Fruit fly (Drosophila melanogaster) whole organism, embryonic: ENCODE measurements around the gene stumps.
A peak's percentile ranks its signal among the peaks of the same experiment; 100 is the strongest.

Experiments used
- Atf6 ChIP-seq: fragments of 200-800 bp; sonication (Bioruptor generic); IDR thresholded peaks from 2 replicates; pipeline ENCODE4 v1.3.6; 2022; ENCODE audit warnings: missing biosample characterization, missing genetic modification characterization
- BEAF-32 ChIP-seq: fragments of 200-800 bp; sonication (Bioruptor generic); optimal IDR thresholded peaks from 3 replicates; lab custom pipeline; 2017; ENCODE audit warnings: missing biosample characterization, missing genetic modification characterization, mild to moderate bottlenecking, moderate library complexity, missing genetic modification reagents
- C15 ChIP-seq: fragments of 200-800 bp; sonication (Bioruptor generic); IDR thresholded peaks from 3 replicates; pipeline ENCODE4 v1.3.6; 2022; ENCODE audit warnings: missing biosample characterization, missing genetic modification characterization
- CG11247 ChIP-seq: fragments of 200-800 bp; sonication (Bioruptor generic); IDR thresholded peaks from 2 replicates; pipeline ENCODE4 v1.3.6; 2022; ENCODE audit warnings: missing biosample characterization, missing genetic modification characterization
- CG13624 ChIP-seq: fragments of 200-800 bp; sonication (Bioruptor generic); optimal IDR thresholded peaks from 2 replicates; lab custom pipeline; 2016; ENCODE audit warnings: missing biosample characterization, missing genetic modification characterization
- CG13775 ChIP-seq: fragments of 200-800 bp; sonication (Bioruptor generic); optimal IDR thresholded peaks from 3 replicates; lab custom pipeline; 2017; ENCODE audit warnings: missing biosample characterization, mild to moderate bottlenecking, missing genetic modification characterization
- CG14710 ChIP-seq: fragments of 200-800 bp; sonication (Bioruptor generic); optimal IDR thresholded peaks from 3 replicates; lab custom pipeline; 2019; ENCODE audit warnings: missing biosample characterization, mild to moderate bottlenecking, missing genetic modification characterization, moderate library complexity
- CG15011 ChIP-seq: fragments of 200-800 bp; sonication (Bioruptor generic); optimal IDR thresholded peaks from 3 replicates; lab custom pipeline; 2018; ENCODE audit warnings: missing biosample characterization, mild to moderate bottlenecking, missing genetic modification characterization
- CG16779 ChIP-seq: fragments of 200-800 bp; sonication (Bioruptor generic); IDR thresholded peaks from 2 replicates; pipeline ENCODE4 v1.3.6; 2022; ENCODE audit warnings: missing biosample characterization, missing genetic modification characterization
- CG16813 ChIP-seq: fragments of 200-800 bp; sonication (Bioruptor generic); IDR thresholded peaks from 3 replicates; pipeline ENCODE4 v1.3.6; 2022; ENCODE audit warnings: missing biosample characterization, missing genetic modification characterization; ENCODE audit not compliant: partially characterized antibody
- CG17361 ChIP-seq: fragments of 200-800 bp; sonication (Bioruptor generic); IDR thresholded peaks from 3 replicates; pipeline ENCODE4 v1.3.6; 2022; ENCODE audit warnings: missing biosample characterization, missing genetic modification characterization
- CG18619 ChIP-seq: fragments of 200-800 bp; sonication (Bioruptor generic); optimal IDR thresholded peaks from 3 replicates; lab custom pipeline; 2017; ENCODE audit warnings: missing biosample characterization, mild to moderate bottlenecking, missing genetic modification characterization
- CG2116 ChIP-seq: fragments of 200-800 bp; sonication (Bioruptor generic); optimal IDR thresholded peaks from 3 replicates; lab custom pipeline; 2018; ENCODE audit warnings: missing biosample characterization, mild to moderate bottlenecking, missing genetic modification characterization
- CG30020 ChIP-seq: fragments of 200-800 bp; optimal IDR thresholded peaks from 2 replicates; lab custom pipeline; 2019; ENCODE audit warnings: missing biosample characterization, mild to moderate bottlenecking, missing genetic modification characterization, moderate library complexity
- CG34224 ChIP-seq: fragments of 200-800 bp; sonication (Bioruptor generic); IDR thresholded peaks from 3 replicates; pipeline ENCODE4 v1.3.6; 2022; ENCODE audit warnings: missing biosample characterization, missing genetic modification characterization; ENCODE audit not compliant: partially characterized antibody
- CG42726 ChIP-seq: fragments of 200-800 bp; sonication (Bioruptor generic); IDR thresholded peaks from 2 replicates; pipeline ENCODE4 v1.3.6; 2022; ENCODE audit warnings: missing biosample characterization, missing genetic modification characterization; ENCODE audit not compliant: partially characterized antibody
- CG8478 ChIP-seq: fragments of >200 bp; optimal IDR thresholded peaks from 2 replicates; lab custom pipeline; 2018
- CHES-1-like ChIP-seq: fragments of 200-800 bp; sonication (Bioruptor generic); optimal IDR thresholded peaks from 2 replicates; lab custom pipeline; 2016; ENCODE audit warnings: missing biosample characterization, missing genetic modification characterization
- CTCF ChIP-seq: fragments of 200-800 bp; sonication (Bioruptor generic); optimal IDR thresholded peaks from 2 replicates; lab custom pipeline; 2017; ENCODE audit warnings: missing biosample characterization, mild to moderate bottlenecking, missing genetic modification characterization, moderate library complexity
- CoRest ChIP-seq: fragments of 200-800 bp; sonication (Bioruptor generic); optimal IDR thresholded peaks from 3 replicates; lab custom pipeline; 2018; ENCODE audit warnings: missing biosample characterization, mild to moderate bottlenecking, missing genetic modification characterization, moderate library complexity
- D19A ChIP-seq: fragments of 200-800 bp; optimal IDR thresholded peaks from 3 replicates; lab custom pipeline; 2019; ENCODE audit warnings: missing biosample characterization, mild to moderate bottlenecking, missing genetic modification characterization, moderate library complexity
- Dad ChIP-seq: fragments of 200-800 bp; sonication (Bioruptor generic); optimal IDR thresholded peaks from 3 replicates; lab custom pipeline; 2016; ENCODE audit warnings: missing biosample characterization, missing genetic modification characterization
- Dbx ChIP-seq: fragments of 200-800 bp; sonication (Bioruptor generic); IDR thresholded peaks from 3 replicates; pipeline ENCODE4 v1.3.6; 2022; ENCODE audit warnings: missing biosample characterization, missing genetic modification characterization
- Dref ChIP-seq: fragments of 200-800 bp; sonication (Bioruptor generic); IDR thresholded peaks from 2 replicates; pipeline ENCODE4 v1.3.6; 2022; ENCODE audit warnings: missing biosample characterization, missing genetic modification characterization
- Ets65A ChIP-seq: fragments of 200-800 bp; sonication (Bioruptor generic); peaks from one replicate; lab custom pipeline; 2016; ENCODE audit warnings: missing biosample characterization, missing genetic modification characterization
- HLH3B ChIP-seq: fragments of 200-800 bp; sonication (Bioruptor generic); IDR thresholded peaks from 2 replicates; pipeline ENCODE4 v1.3.6; 2022; ENCODE audit warnings: missing biosample characterization, missing genetic modification characterization
- HmgZ ChIP-seq: fragments of 200-800 bp; sonication (Bioruptor generic); optimal IDR thresholded peaks from 2 replicates; lab custom pipeline; 2018; ENCODE audit warnings: missing biosample characterization, mild to moderate bottlenecking, missing genetic modification characterization
- Hsf ChIP-seq: fragments of 200-800 bp; sonication (Bioruptor generic); optimal IDR thresholded peaks from 3 replicates; lab custom pipeline; 2016; ENCODE audit warnings: missing biosample characterization, missing genetic modification characterization
- Spps ChIP-seq: fragments of 200-800 bp; sonication (Bioruptor generic); optimal IDR thresholded peaks from 2 replicates; lab custom pipeline; 2018; ENCODE audit warnings: missing biosample characterization, mild to moderate bottlenecking, missing genetic modification characterization
- amos ChIP-seq: fragments of 200-800 bp; sonication (Bioruptor generic); IDR thresholded peaks from 2 replicates; pipeline ENCODE4 v1.3.6; 2022; ENCODE audit warnings: missing biosample characterization, missing genetic modification characterization; ENCODE audit not compliant: partially characterized antibody
- bigmax ChIP-seq: fragments of 200-800 bp; sonication (Bioruptor generic); optimal IDR thresholded peaks from 2 replicates; lab custom pipeline; 2018; ENCODE audit warnings: missing biosample characterization, mild to moderate bottlenecking, missing genetic modification characterization
- cg ChIP-seq: fragments of 200-800 bp; sonication (Bioruptor generic); optimal IDR thresholded peaks from 3 replicates; lab custom pipeline; 2019; ENCODE audit warnings: missing biosample characterization, mild to moderate bottlenecking, missing genetic modification characterization, moderate library complexity
- croc ChIP-seq: fragments of 200-800 bp; sonication (Bioruptor generic); conservative IDR thresholded peaks from 3 replicates; pipeline ENCODE4 v1.3.6; 2022; ENCODE audit warnings: missing biosample characterization, missing genetic modification characterization
- danr ChIP-seq: fragments of 200-800 bp; sonication (Bioruptor generic); IDR thresholded peaks from 2 replicates; pipeline ENCODE4 v1.3.6; 2022; ENCODE audit warnings: missing biosample characterization, missing genetic modification characterization
- ham ChIP-seq: fragments of 200-800 bp; sonication (Bioruptor generic); IDR thresholded peaks from 2 replicates; pipeline ENCODE4 v1.3.6; 2022; ENCODE audit warnings: missing biosample characterization, missing genetic modification characterization
- insv ChIP-seq, 2 experiments: fragments of 200-800 bp; sonication (Bioruptor generic); optimal IDR thresholded peaks; 3 replicates each; lab custom pipeline; 2016 to 2018; ENCODE audit warnings: missing biosample characterization in 2 of 2, missing genetic modification characterization in 2 of 2
- knrl ChIP-seq: fragments of 200-800 bp; sonication (Bioruptor generic); IDR thresholded peaks from 3 replicates; pipeline ENCODE4 v1.3.6; 2022; ENCODE audit warnings: missing biosample characterization, missing genetic modification characterization; ENCODE audit not compliant: partially characterized antibody
- lbe ChIP-seq: fragments of 200-800 bp; sonication (Bioruptor generic); optimal IDR thresholded peaks from 2 replicates; lab custom pipeline; 2016; ENCODE audit warnings: missing biosample characterization, mild to moderate bottlenecking, missing genetic modification characterization
- lov ChIP-seq, 2 experiments: fragments of 200-800 bp in 1 of 2; fragments of >200 bp in 1 of 2; sonication (Bioruptor generic) in 1 of 2; IDR thresholded peaks in 1 of 2; optimal IDR thresholded peaks in 1 of 2; 2 replicates in 1 of 2; 3 replicates in 1 of 2; pipeline versions ENCODE4 v1.3.6 to Lab custom; 2017 to 2022; ENCODE audit warnings: missing biosample characterization in 1 of 2, missing genetic modification characterization in 1 of 2
- psq ChIP-seq: fragments of 200-800 bp; sonication (Bioruptor generic); optimal IDR thresholded peaks from 2 replicates; lab custom pipeline; 2017; ENCODE audit warnings: missing biosample characterization, missing genetic modification characterization
- pum ChIP-seq: fragments of 200-800 bp; sonication (Bioruptor generic); optimal IDR thresholded peaks from 2 replicates; lab custom pipeline; 2016; ENCODE audit warnings: missing biosample characterization, missing genetic modification characterization
- row ChIP-seq: fragments of 200-800 bp; sonication (Bioruptor generic); IDR thresholded peaks from 3 replicates; pipeline ENCODE4 v1.3.6; 2022; ENCODE audit warnings: missing biosample characterization, missing genetic modification characterization
- sob ChIP-seq: fragments of 200-800 bp; sonication (Bioruptor generic); IDR thresholded peaks from 2 replicates; pipeline ENCODE4 v1.3.6; 2022; ENCODE audit warnings: missing biosample characterization, missing genetic modification characterization
- ssp ChIP-seq: fragments of 200-800 bp; sonication (Bioruptor generic); IDR thresholded peaks from 2 replicates; pipeline ENCODE4 v1.3.6; 2022; ENCODE audit warnings: missing biosample characterization, missing genetic modification characterization
- tll ChIP-seq, 2 experiments: fragments of 200-800 bp in 1 of 2; fragments of >200 bp in 1 of 2; sonication (Bioruptor generic) in 1 of 2; optimal IDR thresholded peaks; 2 replicates each; lab custom pipeline; 2017 to 2019; ENCODE audit warnings: missing biosample characterization in 2 of 2, missing genetic modification characterization in 2 of 2, mild to moderate bottlenecking in 1 of 2, moderate library complexity in 1 of 2
- tna ChIP-seq: fragments of 200-800 bp; sonication (Bioruptor generic); IDR thresholded peaks from 2 replicates; pipeline ENCODE4 v1.3.6; 2022; ENCODE audit warnings: missing biosample characterization, missing genetic modification characterization; ENCODE audit not compliant: partially characterized antibody
- ttk ChIP-seq: fragments of 200-800 bp; sonication (Bioruptor generic); IDR thresholded peaks from 2 replicates; pipeline ENCODE4 v2.1.2; 2022; ENCODE audit warnings: missing biosample characterization, missing genetic modification characterization

stumps gene

dm6 chr3R:14624671-14625070, 47.7 kb downstream of the stumps start (continued):
- TF ChIP-seq danr (no peak), CG11247 (no peak), D19A (peak; percentile 37), CG34224 (GFP tag; lab: Robert Waterston, UW) (no peak), Dad (GFP tag; lab: Kevin White, UChicago) (no peak)

DNA sequence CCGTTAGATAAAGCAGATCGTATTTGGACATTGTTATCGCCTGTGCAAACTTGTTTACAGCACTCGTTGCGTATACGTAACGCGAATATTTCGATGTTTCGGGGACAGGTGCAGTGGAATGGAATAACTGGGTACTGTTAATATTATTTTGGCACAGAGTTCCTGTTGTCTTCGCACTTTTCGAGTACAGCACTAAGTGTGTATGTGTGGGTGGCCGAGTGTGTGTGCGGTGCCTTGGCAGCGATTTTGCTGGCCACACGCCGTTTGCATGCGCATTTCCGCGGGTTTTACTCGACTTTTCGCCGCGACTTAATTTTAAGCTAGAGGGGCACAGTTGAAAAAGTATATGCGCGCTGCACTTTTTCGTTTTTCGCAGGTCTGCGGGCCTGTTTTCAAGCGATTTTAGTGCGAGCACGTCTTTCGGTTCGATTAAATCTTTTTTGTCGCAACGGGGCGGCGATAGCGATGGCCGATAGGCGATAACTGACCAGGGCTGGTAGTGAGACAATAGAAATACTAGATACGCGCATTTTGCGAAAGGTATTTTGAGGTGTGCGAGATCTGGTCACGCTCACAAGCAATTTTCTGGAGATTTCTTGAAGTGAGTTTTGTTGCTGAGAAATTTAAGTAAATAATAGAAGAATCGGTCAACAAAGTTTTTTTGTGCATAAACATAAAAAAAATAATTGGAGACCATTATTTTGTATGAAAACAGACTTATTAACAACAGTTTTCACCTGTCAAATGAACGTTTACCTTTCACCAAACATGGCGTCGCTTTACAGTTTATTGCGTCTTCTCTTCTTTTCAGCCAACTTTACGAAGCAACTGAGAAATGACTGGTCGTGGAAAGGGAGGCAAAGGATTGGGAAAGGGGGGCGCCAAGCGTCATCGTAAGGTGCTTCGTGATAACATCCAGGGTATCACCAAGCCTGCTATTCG, 48.5 kb downstream of the stumps start, which contains the start of the genes put and His4r:
TSS of gene put (minus strand) at position 489 of the 942 bp plus-strand sequence.
TSS of gene His4r (plus strand) at position 541 of the 942 bp plus-strand sequence.
- no peak for TF ChIP-seq CG15011 (GFP tag; lab: Kevin White, UChicago)
- no peak for TF ChIP-seq CG13775 (GFP tag; lab: Kevin White, UChicago)
- peak; percentile 21; the same call in 2 of the 3 replicates for TF ChIP-seq row (GFP tag; lab: Robert Waterston, UW)
- peak; percentile 78 for TF ChIP-seq Ets65A
- no peak for TF ChIP-seq lov (optimal IDR thresholded peaks at IDR 0.05; lab: Kevin White, UChicago)
- TF ChIP-seq lov (GFP tag; IDR thresholded peaks at IDR 0.05; lab: Robert Waterston, UW) = 0 out of 3 replicates have a peak, but pooled peaks have one; percentile 50
- peak; percentile 69 for TF ChIP-seq amos (GFP tag; lab: Robert Waterston, UW)
- TF ChIP-seq CG8478 (lab: Kevin White, UChicago) = peak; percentile 81
- peak; percentile 84 for TF ChIP-seq cg (GFP tag; lab: Kevin White, UChicago)
- TF ChIP-seq pum (GFP tag; lab: Kevin White, UChicago) = no peak
- no peak for TF ChIP-seq Spps
- peak; percentile 42 for TF ChIP-seq CTCF (GFP tag; lab: Kevin White, UChicago)
- TF ChIP-seq tna (GFP tag; lab: Robert Waterston, UW) = peak; percentile 62
- peak; percentile 4 for TF ChIP-seq CoRest
- no peak for TF ChIP-seq HLH3B (GFP tag; lab: Robert Waterston, UW)
- peak in 1 of 2 experiments; percentile 29 for TF ChIP-seq insv (GFP tag; optimal IDR thresholded peaks at IDR 0.05; lab: Kevin White, UChicago)
- peak; percentile 37; the same call in 1 of the 3 replicates for TF ChIP-seq CG17361 (GFP tag; lab: Robert Waterston, UW)
- TF ChIP-seq croc (GFP tag; lab: Robert Waterston, UW) = no peak
- TF ChIP-seq BEAF-32 (GFP tag; lab: Kevin White, UChicago) = peak; percentile 69
- peak; percentile 28 for TF ChIP-seq lbe
- peak; percentile 75 for TF ChIP-seq CG2116
- no peak for TF ChIP-seq ham (GFP tag; lab: Robert Waterston, UW)
- TF ChIP-seq CG42726 (GFP tag; lab: Robert Waterston, UW) = 0 out of 2 replicates have a peak, but pooled peaks have one; percentile 16
- TF ChIP-seq Hsf (GFP tag; lab: Kevin White, UChicago) = peak; percentile 6
- TF ChIP-seq ttk (GFP tag; lab: Robert Waterston, UW) = no peak
- no peak for TF ChIP-seq CG16779 (GFP tag; lab: Robert Waterston, UW)
- TF ChIP-seq CG14710 (tag; lab: Kevin White, UChicago) = peak; percentile 52
- TF ChIP-seq CG18619 (GFP tag; lab: Kevin White, UChicago) = no peak
- peak; percentile 11 for TF ChIP-seq CG30020 (tag; lab: Kevin White, UChicago)
- peak; percentile 4 for TF ChIP-seq psq
- peak; percentile 52 for TF ChIP-seq HmgZ (tag; lab: Kevin White, UChicago)
- no peak for TF ChIP-seq C15 (GFP tag; lab: Robert Waterston, UW)
- peak; percentile 51; the same call in 2 of the 3 replicates for TF ChIP-seq knrl
- 0 out of 3 replicates have a peak, but pooled peaks have one; percentile 6 for TF ChIP-seq Dbx (GFP tag; lab: Robert Waterston, UW)
- TF ChIP-seq sob (GFP tag; lab: Robert Waterston, UW) = peak; percentile 56
- TF ChIP-seq Dref (GFP tag; lab: Robert Waterston, UW) = peak; percentile 90
- TF ChIP-seq ssp = 0 out of 2 replicates have a peak, but pooled peaks have one; percentile 9
- peak; percentile 35 for TF ChIP-seq bigmax (GFP tag; lab: Kevin White, UChicago)
- TF ChIP-seq Atf6 = no peak
- TF ChIP-seq tll (GFP tag; optimal IDR thresholded peaks at IDR 0.05; lab: Kevin White, UChicago) = peak in 1 of 2 experiments; percentile 4
- peak; percentile 62; the same call in 2 of the 3 replicates for TF ChIP-seq CG16813 (GFP tag; lab: Robert Waterston, UW)
- peak; percentile 49 for TF ChIP-seq CG13624 (GFP tag; lab: Kevin White, UChicago)
- peak; percentile 49 for TF ChIP-seq CHES-1-like (GFP tag; lab: Kevin White, UChicago)
